Worm (Caenorhabditis elegans): ENCODE measurements around the gene C28A5.1.

- TF ChIP-seq hlh-15 (tag; optimal IDR thresholded peaks at IDR 0.05) (no peak), lim-6 (tag; optimal IDR thresholded peaks at IDR 0.05) (no peak), unc-86 (tag; optimal IDR thresholded peaks at IDR 0.05) (no peak), sox-4 (tag; optimal IDR thresholded peaks at IDR 0.05) (no peak), ceh-22 (tag; optimal IDR thresholded peaks at IDR 0.05) (no peak), ceh-9 (tag; optimal IDR thresholded peaks at IDR 0.05) (no peak), madf-2 (tag; optimal IDR thresholded peaks at IDR 0.05) (no peak), elt-4 (tag; optimal IDR thresholded peaks at IDR 0.05) (no peak), pqm-1 (tag; optimal IDR thresholded peaks at IDR 0.05) (no peak), hlh-30 (tag; optimal IDR thresholded peaks at IDR 0.05; ENCODE audit: insufficient read depth) (no peak), pag-3 (tag; optimal IDR thresholded peaks at IDR 0.05; ENCODE audit: borderline replicate concordance) (no peak)
These were observed 21.0 kb downstream of the C28A5.1 start, which contains the start of gene mpc-1 for ce11 chrIII:4413099-4413498.
